Worm (Caenorhabditis elegans): ENCODE measurements around the gene nlp-29.

DNA sequence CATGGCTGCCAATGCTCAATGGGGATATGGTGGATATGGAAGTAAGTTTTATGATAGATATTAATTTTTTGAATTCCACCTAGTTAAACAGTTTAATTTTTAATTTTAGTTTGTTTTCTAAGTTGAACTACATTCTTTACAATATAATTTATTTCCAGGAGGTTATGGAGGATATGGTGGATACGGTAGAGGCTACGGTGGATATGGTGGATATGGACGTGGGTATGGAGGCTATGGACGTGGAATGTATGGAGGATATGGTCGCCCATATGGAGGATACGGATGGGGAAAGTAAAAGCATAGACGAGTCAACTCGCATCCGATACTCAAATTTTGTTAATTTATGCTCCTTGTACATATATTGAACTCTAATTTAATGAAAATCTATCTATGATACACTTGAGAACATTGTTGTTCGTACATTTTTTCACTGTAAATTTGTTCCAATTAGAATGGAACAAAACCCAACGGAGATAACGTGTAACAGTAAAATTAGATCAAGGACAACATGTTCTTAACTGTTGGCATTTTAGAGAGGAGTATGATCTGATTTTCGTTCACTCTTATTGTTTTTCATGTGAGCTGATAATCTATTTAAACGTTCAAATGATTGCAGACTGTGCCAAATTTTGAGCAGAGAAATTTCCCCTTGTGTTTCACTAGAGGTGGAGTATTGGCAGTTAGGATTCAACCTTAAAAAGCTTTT lies 3.8 kb upstream of the nlp-29 start:
- TF ChIP-seq madf-6 (GFP tag; IDR thresholded peaks at IDR 0.05): no peak
- no peak for TF ChIP-seq nfyb-1 (GFP tag; IDR thresholded peaks at IDR 0.05)
- TF ChIP-seq snpc-1.3 (tag; optimal IDR thresholded peaks at IDR 0.05; ENCODE audit: insufficient read depth): no peak
- no peak for TF ChIP-seq F57A8.1 (GFP tag; optimal IDR thresholded peaks at IDR 0.05)
- no peak for TF ChIP-seq ama-1 (optimal IDR thresholded peaks at IDR 0.05)
- no peak for TF ChIP-seq ama-1 (GFP tag; optimal IDR thresholded peaks at IDR 0.05)
- no peak for TF ChIP-seq ZK185.1 (tag; optimal IDR thresholded peaks at IDR 0.05; ENCODE audit: poor library complexity, severe bottlenecking)
- TF ChIP-seq mcd-1 (GFP tag; IDR thresholded peaks at IDR 0.05): no peak
- no peak for TF ChIP-seq hmg-1.2 (GFP tag; IDR thresholded peaks at IDR 0.05)
- TF ChIP-seq snpc-4 (GFP tag; optimal IDR thresholded peaks at IDR 0.05): no peak
- no peak for TF ChIP-seq snpc-4 (tag; optimal IDR thresholded peaks at IDR 0.05)
- TF ChIP-seq somi-1 (GFP tag; optimal IDR thresholded peaks at IDR 0.05): no peak
- TF ChIP-seq F52B5.7 (tag; optimal IDR thresholded peaks at IDR 0.05): no peak
- TF ChIP-seq akir-1 (GFP tag; optimal IDR thresholded peaks at IDR 0.05): no peak
- TF ChIP-seq ztf-28 (GFP tag; IDR thresholded peaks at IDR 0.05): no peak
- TF ChIP-seq ceh-58 (GFP tag; IDR thresholded peaks at IDR 0.05): no peak

Measured in whole organism, young adult.